Worm (Caenorhabditis elegans) whole organism, L4/young adult: ENCODE data around the gene nhr-86.

ENCODE experiments used
- dao-5 ChIP-seq: sonication (generic microtip); optimal IDR thresholded peaks from 2 replicates; lab custom pipeline; 2016; ENCODE audit warnings: missing genotype, missing genetic modification characterization, moderate library complexity, missing compliant biosample characterization
- him-1 ChIP-seq: sonication (generic microtip); optimal IDR thresholded peaks from 2 replicates; lab custom pipeline; 2016; ENCODE audit warnings: missing genotype, missing genetic modification reagents, missing genetic modification characterization, missing compliant biosample characterization

ce11 chrV:2018689-2019088 is 48.0 kb downstream of the nhr-86 start, which contains the start of gene F59A7.14:
- TF ChIP-seq dao-5 (tag; lab: Kevin White, UChicago) (no peak), him-1 (tag; lab: Kevin White, UChicago) (no peak)
